Worm (Caenorhabditis elegans) whole organism, L4/young adult: ENCODE data around the gene sre-6.
A peak's percentile ranks its signal among the peaks of the same experiment; 100 is the strongest.

Experiments used
- W03F9.2 ChIP-seq: fragments of 150-350 bp; optimal IDR thresholded peaks from 2 replicates; lab custom pipeline; 2014; ENCODE audit warnings: missing biosample characterization, missing genetic modification characterization
- dao-5 ChIP-seq: sonication (generic microtip); optimal IDR thresholded peaks from 2 replicates; lab custom pipeline; 2016; ENCODE audit warnings: missing genotype, missing genetic modification characterization, moderate library complexity, missing compliant biosample characterization
- him-1 ChIP-seq: sonication (generic microtip); optimal IDR thresholded peaks from 2 replicates; lab custom pipeline; 2016; ENCODE audit warnings: missing genotype, missing genetic modification reagents, missing genetic modification characterization, missing compliant biosample characterization

Gene sre-6

DNA sequence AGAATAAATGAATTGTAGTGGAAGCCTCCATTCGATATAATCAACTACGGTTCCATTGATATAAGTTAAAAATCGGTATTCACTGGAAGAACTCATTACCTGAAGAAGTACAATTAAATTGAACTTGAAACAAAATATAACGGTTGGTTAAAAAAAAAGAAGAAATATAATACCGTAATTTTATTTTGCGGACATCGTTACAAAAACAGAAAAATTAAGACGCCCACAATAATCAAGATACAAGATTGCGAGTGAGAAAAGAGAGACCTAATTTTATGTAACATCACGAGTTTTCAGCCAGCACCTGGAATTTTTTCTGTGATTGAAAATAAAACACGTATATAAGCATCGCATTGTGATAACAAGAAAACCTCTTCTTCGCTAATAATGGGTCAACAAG is at the start of gene sre-6:
TSS of gene sre-6 (minus strand) at position 101 of the 400 bp plus-strand sequence.
- TF ChIP-seq dao-5, result no peak

DNA sequence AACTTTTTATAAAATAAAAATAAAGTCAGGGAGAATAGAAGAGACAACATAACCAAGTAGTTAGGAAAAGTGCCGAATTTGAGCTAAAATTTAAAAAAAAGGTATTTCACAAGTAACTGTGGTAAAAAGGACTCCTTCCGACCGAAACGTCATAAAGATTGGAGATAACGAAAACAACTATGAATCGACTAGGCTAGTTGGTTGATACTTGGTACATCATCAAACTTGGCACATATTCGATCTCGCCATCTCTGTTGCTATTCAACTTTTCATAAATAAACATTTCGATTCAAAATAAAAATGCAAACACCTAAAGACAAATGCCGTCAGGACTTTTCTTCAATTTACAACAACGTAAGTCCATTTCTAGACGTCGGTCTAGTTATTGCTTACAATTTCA is 49.2 kb upstream of the sre-6 start, which contains the start of gene C29A12.22:
TSS of gene C29A12.22 (plus strand) at position 301 of the 400 bp plus-strand sequence.
- no peak for TF ChIP-seq dao-5
- TF ChIP-seq him-1 (tag; lab: Kevin White, UChicago), result no peak
- TF ChIP-seq W03F9.2 (tag; lab: Kevin White, UChicago), result no peak

DNA sequence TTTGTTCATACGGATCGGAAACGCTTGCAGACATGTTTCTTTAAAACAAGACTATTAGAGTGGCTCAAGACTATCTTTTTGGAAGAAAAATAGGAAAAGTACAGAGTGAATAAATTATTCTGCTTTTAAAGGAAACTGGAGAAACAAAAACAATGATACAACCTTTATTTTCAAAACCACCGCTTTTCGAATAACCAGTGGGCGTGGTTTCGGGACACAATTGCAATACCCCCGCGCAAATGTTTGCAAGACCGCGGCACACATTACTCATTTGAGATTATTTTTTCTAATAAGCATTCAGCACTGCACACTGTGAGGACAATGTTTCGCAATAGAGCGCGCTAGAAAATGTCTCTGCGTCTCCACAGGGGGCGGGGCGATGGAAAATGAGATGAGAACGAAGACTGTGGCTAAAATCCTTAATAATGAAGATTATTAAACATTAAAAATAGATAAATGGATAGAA is 45.3 kb upstream of the sre-6 start, which contains the start of gene plrg-1:
TSS of gene plrg-1 (minus strand) at position 51 of the 466 bp plus-strand sequence.
- TF ChIP-seq dao-5, result peak; percentile 29
- peak; percentile 92 for TF ChIP-seq W03F9.2 (tag; lab: Kevin White, UChicago)
- TF ChIP-seq him-1 (tag; lab: Kevin White, UChicago), result peak; percentile 33

DNA sequence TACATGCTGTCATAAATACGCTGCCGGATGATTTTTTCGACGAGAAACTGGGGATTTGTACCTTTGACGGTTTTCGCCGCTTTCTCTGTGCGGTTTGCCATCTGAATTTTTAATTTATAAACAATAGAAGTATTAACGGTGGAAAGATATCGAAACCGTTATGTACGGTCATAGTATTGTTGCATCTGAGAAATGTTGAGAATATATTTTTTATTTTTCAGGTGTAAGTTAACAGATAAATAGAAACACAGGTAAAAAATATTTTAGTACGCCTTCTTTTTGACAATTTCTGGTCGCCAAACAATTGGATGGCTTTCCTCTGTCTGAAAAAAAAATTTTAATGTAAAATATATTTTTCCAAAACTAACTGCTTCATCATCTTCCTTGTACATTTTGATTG is 43.3 kb upstream of the sre-6 start, which contains the start of gene prp-38:
TSS of gene prp-38 (minus strand) at position 101 of the 400 bp plus-strand sequence.
- no peak for TF ChIP-seq dao-5
- TF ChIP-seq him-1 (tag; lab: Kevin White, UChicago), result no peak
- TF ChIP-seq W03F9.2 (tag; lab: Kevin White, UChicago), result no peak

DNA sequence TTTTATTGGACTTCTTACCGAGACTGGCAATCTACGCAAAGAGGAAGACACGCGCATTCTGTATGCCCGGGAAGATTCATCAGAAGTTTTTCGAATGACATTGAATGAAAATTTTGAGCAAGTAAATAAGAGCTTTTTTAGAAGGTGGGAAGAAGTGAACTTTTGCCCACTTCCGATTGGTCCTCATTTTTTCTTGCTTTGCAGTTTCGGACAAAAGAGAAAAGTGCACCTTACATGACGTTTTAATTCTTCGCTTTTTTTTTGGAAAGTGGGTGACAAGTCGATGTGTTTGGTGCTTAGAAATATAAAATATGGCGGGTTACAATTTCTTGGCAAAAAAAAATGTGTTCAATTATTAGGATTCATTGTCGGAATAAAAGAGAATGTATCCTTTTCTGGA is 41.8 kb upstream of the sre-6 start, which contains the start of gene secs-1:
TSS of gene secs-1 (minus strand) at position 101 of the 400 bp plus-strand sequence.
- TF ChIP-seq him-1 (tag; lab: Kevin White, UChicago) (no peak), dao-5 (no peak)

DNA sequence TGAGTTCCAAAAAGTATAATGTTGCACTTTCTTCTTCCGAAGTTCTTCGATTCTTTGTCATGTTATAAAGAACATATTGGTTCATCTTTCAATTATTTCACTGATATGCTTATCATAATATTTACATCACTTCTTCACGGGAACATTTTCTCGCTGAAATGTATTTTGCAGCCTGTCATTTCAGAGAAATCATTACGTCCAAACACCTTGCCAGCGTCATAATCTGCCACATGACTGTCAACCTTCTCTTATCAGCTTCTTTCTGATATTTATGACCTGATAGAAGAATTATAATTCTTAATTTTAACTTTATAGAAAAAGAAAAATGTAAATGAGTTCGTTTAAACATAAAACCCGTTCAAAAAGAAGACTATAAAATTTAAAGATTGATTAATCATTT is 39.5 kb upstream of the sre-6 start:
- TF ChIP-seq dao-5 (no peak), W03F9.2 (tag; lab: Kevin White, UChicago) (peak; percentile 1)

DNA sequence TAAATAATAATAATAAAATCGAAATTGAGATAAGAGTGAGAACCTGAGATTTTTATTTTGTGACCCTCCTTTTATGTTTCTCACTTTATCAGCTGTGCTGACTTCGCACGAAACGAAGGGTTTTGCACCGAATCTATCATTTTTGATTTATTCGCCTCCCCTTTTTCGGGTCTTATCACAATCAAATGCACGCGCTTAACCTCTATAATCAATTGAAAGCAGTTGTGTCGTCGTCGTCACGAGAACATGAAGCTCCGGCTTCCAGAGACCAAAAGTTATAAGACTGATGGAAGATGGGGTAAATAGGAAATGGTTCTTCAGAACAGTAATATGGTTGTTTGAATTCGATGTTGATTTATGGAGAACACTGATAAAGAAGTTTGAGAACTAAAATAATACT is 38.6 kb upstream of the sre-6 start, which contains the start of gene D1054.18:
TSS of gene D1054.18 (minus strand) at position 45 of the 400 bp plus-strand sequence.
- TF ChIP-seq dao-5 (no peak), him-1 (tag; lab: Kevin White, UChicago) (no peak), W03F9.2 (tag; lab: Kevin White, UChicago) (no peak)

DNA sequence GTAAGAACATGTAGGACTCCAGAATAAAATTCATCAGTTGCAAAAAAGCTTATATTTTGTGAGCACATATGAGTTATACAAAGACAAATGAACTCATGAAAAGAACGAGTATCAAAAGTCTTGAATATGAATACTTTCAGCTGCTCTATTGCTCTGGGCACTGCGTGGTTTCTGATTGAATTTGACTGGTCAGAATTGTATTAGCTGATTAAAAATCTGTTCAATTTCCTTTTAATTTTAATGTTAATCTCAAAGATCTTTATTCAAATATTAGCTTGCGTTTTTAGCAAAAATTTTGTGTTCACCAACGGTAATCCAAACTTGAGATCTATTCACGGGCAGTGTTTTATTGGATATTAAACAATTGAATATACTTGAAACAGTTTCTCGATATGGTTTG is 35.5 kb upstream of the sre-6 start, which contains the start of gene srh-184:
TSS of gene srh-184 (minus strand) at position 101 of the 400 bp plus-strand sequence.
- TF ChIP-seq dao-5 (no peak), W03F9.2 (tag; lab: Kevin White, UChicago) (no peak), him-1 (tag; lab: Kevin White, UChicago) (no peak)

DNA sequence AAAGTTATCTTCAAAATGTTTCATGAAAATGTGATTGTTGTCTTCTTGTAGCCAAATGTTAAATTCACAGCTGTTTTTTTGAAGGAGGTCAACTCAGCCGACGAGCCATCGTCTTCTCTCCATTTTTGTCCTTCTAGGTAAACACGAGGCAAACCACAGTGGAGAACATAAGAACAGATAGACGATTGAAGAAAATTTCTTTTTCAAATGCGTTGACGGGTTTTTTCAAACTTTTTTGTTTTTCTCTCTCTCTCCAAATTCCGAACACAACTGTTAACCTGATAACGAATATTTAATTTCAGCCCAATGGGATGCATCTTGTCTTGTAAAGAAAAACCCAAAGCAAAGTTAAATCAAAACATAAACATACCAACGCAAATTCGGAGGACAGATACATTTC is 32.9 kb upstream of the sre-6 start, which contains the start of gene D1054.19:
TSS of gene D1054.19 (plus strand) at position 301 of the 400 bp plus-strand sequence.
- no peak for TF ChIP-seq W03F9.2 (tag; lab: Kevin White, UChicago)
- TF ChIP-seq dao-5, result no peak
- no peak for TF ChIP-seq him-1 (tag; lab: Kevin White, UChicago)

DNA sequence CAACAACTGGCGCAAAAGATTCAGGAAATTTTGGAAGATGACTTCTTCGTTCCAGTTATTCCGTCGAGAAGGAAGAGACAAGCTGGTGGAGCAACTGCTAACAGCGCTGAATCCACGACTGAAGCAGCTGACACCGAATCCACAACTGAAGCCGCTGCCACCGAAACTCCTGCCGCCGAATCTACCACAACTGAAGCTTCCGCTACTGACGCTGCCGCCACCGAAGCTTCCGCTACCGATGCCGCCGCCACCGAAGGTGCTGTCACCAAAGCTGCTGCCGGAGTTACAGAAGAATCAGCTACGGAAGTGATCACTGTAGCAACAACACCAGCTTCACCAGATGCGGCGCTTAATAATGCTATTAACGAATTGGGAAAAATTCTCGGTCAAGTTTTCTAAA is 31.9 kb upstream of the sre-6 start:
- TF ChIP-seq him-1 (tag; lab: Kevin White, UChicago) (no peak), W03F9.2 (tag; lab: Kevin White, UChicago) (no peak), dao-5 (no peak)

DNA sequence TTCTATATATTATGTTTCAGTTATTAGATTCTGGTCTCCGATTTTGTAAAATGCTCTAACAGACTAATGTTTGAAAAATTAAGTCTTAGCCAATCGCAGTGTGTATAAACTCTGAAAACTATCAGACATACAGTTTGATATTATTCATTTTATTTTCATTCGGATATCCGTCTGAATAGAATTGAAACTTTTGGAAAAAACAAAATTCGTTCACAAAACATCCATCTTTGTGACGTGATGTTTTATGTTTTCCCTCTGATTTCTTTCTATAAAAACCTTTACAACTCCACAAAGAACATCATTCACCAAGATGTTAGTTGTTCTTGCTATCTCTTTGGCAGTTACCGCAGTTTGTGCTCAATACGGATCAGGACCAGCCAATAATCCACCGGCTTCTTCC is 30.9 kb upstream of the sre-6 start, which contains the start of gene ule-3:
TSS of gene ule-3 (plus strand) at position 301 of the 400 bp plus-strand sequence.
- TF ChIP-seq him-1 (tag; lab: Kevin White, UChicago) (no peak), W03F9.2 (tag; lab: Kevin White, UChicago) (no peak), dao-5 (no peak)

DNA sequence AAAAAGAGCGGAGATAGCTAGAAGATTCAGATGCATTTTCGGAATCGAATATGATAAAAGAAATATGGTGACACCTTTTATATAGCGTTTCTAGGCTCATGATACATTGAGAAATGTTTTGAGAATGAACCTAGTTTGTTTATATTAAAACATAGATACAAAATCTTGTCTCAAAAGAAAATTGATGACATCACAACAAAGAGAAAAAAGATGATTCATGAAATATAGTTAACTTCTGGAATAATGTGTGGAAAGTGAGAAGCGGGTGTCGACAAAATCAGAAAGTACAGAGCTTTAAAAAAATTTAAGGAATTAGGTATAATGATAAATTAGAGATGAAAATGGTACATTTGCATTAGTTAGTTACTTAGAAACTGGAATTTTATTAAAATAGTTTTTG is 30.2 kb upstream of the sre-6 start, which contains the start of gene D1054.10:
TSS of gene D1054.10 (minus strand) at position 101 of the 400 bp plus-strand sequence.
- no peak for TF ChIP-seq W03F9.2 (tag; lab: Kevin White, UChicago)
- TF ChIP-seq dao-5, result no peak
- TF ChIP-seq him-1 (tag; lab: Kevin White, UChicago), result no peak

DNA sequence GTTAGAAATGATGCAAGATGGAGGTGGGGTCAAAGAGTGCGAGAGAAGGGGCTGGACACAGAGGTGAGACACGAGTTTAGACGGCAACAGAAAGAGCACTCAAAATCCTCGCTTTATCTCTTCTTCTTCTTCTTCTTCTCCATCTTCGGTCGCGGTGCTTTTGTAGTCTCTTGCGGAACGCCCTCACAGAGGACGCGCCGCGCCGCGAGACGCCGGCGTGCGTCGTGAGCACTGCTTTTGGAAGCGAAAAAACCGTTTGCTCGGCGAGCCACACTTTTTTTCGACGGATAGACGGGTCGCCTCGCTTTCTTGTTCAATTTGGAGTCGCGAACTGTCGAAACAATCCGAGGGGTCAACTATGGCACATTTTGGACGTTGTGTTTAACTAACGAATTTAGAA is 28.3 kb upstream of the sre-6 start, which contains the start of gene D1054.9:
TSS of gene D1054.9 (minus strand) at position 137 of the 400 bp plus-strand sequence.
- TF ChIP-seq dao-5, result no peak
- no peak for TF ChIP-seq W03F9.2 (tag; lab: Kevin White, UChicago)
- TF ChIP-seq him-1 (tag; lab: Kevin White, UChicago), result no peak

DNA sequence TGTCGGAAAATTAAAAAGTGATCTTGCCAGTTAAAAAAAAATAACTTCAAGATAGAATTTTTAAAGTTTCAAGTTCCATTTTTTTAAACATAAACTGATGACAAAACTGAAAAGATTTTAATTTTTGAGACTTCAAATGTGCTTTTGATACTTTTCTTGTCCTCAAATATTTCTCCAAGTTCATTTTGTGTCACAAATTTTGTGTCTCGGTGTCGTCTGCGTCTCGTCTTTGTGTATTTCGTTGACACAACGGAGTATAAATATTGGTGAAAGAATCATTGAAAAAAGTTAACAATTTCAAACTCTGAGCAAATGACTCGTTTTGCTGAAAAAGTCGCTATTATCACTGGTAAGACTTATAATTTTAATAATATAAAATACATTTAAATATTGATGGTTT is 21.4 kb upstream of the sre-6 start, which contains the start of gene D1054.8:
TSS of gene D1054.8 (plus strand) at position 301 of the 400 bp plus-strand sequence.
- no peak for TF ChIP-seq W03F9.2 (tag; lab: Kevin White, UChicago)
- TF ChIP-seq him-1 (tag; lab: Kevin White, UChicago), result no peak
- TF ChIP-seq dao-5, result no peak
